Worm (Caenorhabditis elegans): ENCODE measurements around the gene ugt-54.

Gene ugt-54

ce11 chrIV:10771296-10771695, 9.8 kb downstream of the ugt-54 start:
- no peak for TF ChIP-seq elt-3 (tag; optimal IDR thresholded peaks at IDR 0.05)
- TF ChIP-seq sem-2 (GFP tag; optimal IDR thresholded peaks at IDR 0.05) = no peak
- no peak for TF ChIP-seq lin-32 (GFP tag; optimal IDR thresholded peaks at IDR 0.05)
- TF ChIP-seq nhr-12 (tag; optimal IDR thresholded peaks at IDR 0.05) = no peak
- no peak for TF ChIP-seq flh-1 (GFP tag; optimal IDR thresholded peaks at IDR 0.05)
- TF ChIP-seq pha-4 (tag; optimal IDR thresholded peaks at IDR 0.05) = no peak
- TF ChIP-seq sptf-1 (tag; optimal IDR thresholded peaks at IDR 0.05) = no peak
- no peak for TF ChIP-seq lsy-2 (tag; optimal IDR thresholded peaks at IDR 0.05)
- no peak for TF ChIP-seq nhr-76 (tag; optimal IDR thresholded peaks at IDR 0.05)
- TF ChIP-seq unc-120 (tag; optimal IDR thresholded peaks at IDR 0.05; ENCODE audit: poor library complexity, severe bottlenecking) = no peak

- TF ChIP-seq blmp-1 (tag; optimal IDR thresholded peaks at IDR 0.05) = no peak
- no peak for TF ChIP-seq ceh-43 (GFP tag; optimal IDR thresholded peaks at IDR 0.05)
- no peak for TF ChIP-seq snpc-4 (tag; optimal IDR thresholded peaks at IDR 0.05)
- TF ChIP-seq mab-5 (tag; optimal IDR thresholded peaks at IDR 0.05) = no peak
- TF ChIP-seq zip-8 (tag; optimal IDR thresholded peaks at IDR 0.05) = no peak
- TF ChIP-seq ceh-39 (tag; optimal IDR thresholded peaks at IDR 0.05) = no peak
- no peak for TF ChIP-seq elt-3 (tag; optimal IDR thresholded peaks at IDR 0.05)
- TF ChIP-seq M03D4.4 (tag; optimal IDR thresholded peaks at IDR 0.05) = no peak
- TF ChIP-seq ztf-11 (tag; optimal IDR thresholded peaks at IDR 0.05) = no peak
- TF ChIP-seq drap-1 (GFP tag; optimal IDR thresholded peaks at IDR 0.05) = no peak
- no peak for TF ChIP-seq unc-39 (tag; optimal IDR thresholded peaks at IDR 0.05)
- TF ChIP-seq sem-2 (GFP tag; optimal IDR thresholded peaks at IDR 0.05) = no peak
- TF ChIP-seq unc-120 (tag; optimal IDR thresholded peaks at IDR 0.05; ENCODE audit: poor library complexity, severe bottlenecking) = no peak
- TF ChIP-seq unc-62 (GFP tag; optimal IDR thresholded peaks at IDR 0.05) = no peak
- no peak for TF ChIP-seq sptf-1 (tag; optimal IDR thresholded peaks at IDR 0.05)
- no peak for TF ChIP-seq nhr-12 (tag; optimal IDR thresholded peaks at IDR 0.05)
- TF ChIP-seq ham-2 (GFP tag; optimal IDR thresholded peaks at IDR 0.05) = no peak
These were observed 12.3 kb downstream of the ugt-54 start, which contains the start of gene inpp-1 for ce11 chrIV:10773811-10774210. Gene inpp-1, minus strand, starts transcription at chrIV:10773911.

ce11 chrIV:10777076-10777475, 15.6 kb downstream of the ugt-54 start:
- no peak for TF ChIP-seq lin-13 (tag; optimal IDR thresholded peaks at IDR 0.05)
- TF ChIP-seq nhr-2 (tag; optimal IDR thresholded peaks at IDR 0.05) = no peak
- TF ChIP-seq ceh-39 (tag; optimal IDR thresholded peaks at IDR 0.05) = no peak
- TF ChIP-seq ham-2 (GFP tag; optimal IDR thresholded peaks at IDR 0.05) = no peak
- no peak for TF ChIP-seq flh-1 (GFP tag; optimal IDR thresholded peaks at IDR 0.05)
- no peak for TF ChIP-seq M03D4.4 (tag; optimal IDR thresholded peaks at IDR 0.05)
- TF ChIP-seq cnd-1 (tag; optimal IDR thresholded peaks at IDR 0.05) = no peak
- no peak for TF ChIP-seq blmp-1 (tag; optimal IDR thresholded peaks at IDR 0.05)
- TF ChIP-seq mab-5 (tag; optimal IDR thresholded peaks at IDR 0.05) = no peak
- no peak for TF ChIP-seq bed-3 (GFP tag; optimal IDR thresholded peaks at IDR 0.05)
- no peak for TF ChIP-seq snpc-4 (tag; optimal IDR thresholded peaks at IDR 0.05)
- TF ChIP-seq nhr-28 (tag; optimal IDR thresholded peaks at IDR 0.05) = no peak

ce11 chrIV:10777600-10777999, 16.1 kb downstream of the ugt-54 start:
- TF ChIP-seq zip-8 (tag; optimal IDR thresholded peaks at IDR 0.05) = peak; percentile 99
- no peak for TF ChIP-seq sem-2 (GFP tag; optimal IDR thresholded peaks at IDR 0.05)
- TF ChIP-seq pha-4 (tag; optimal IDR thresholded peaks at IDR 0.05) = no peak
- no peak for TF ChIP-seq ceh-39 (tag; optimal IDR thresholded peaks at IDR 0.05)
- no peak for TF ChIP-seq M03D4.4 (tag; optimal IDR thresholded peaks at IDR 0.05)
- TF ChIP-seq unc-62 (GFP tag; optimal IDR thresholded peaks at IDR 0.05) = no peak
- no peak for TF ChIP-seq nhr-12 (tag; optimal IDR thresholded peaks at IDR 0.05)
- TF ChIP-seq bed-3 (GFP tag; optimal IDR thresholded peaks at IDR 0.05) = no peak

- no peak for TF ChIP-seq ces-1 (GFP tag; optimal IDR thresholded peaks at IDR 0.05)
- TF ChIP-seq elt-3 (tag; optimal IDR thresholded peaks at IDR 0.05) = no peak
- no peak for TF ChIP-seq ztf-11 (tag; optimal IDR thresholded peaks at IDR 0.05)
- TF ChIP-seq sem-2 (GFP tag; optimal IDR thresholded peaks at IDR 0.05) = no peak
- no peak for TF ChIP-seq bed-3 (GFP tag; optimal IDR thresholded peaks at IDR 0.05)
- no peak for TF ChIP-seq ceh-39 (tag; optimal IDR thresholded peaks at IDR 0.05)
- TF ChIP-seq nhr-76 (tag; optimal IDR thresholded peaks at IDR 0.05) = no peak
- TF ChIP-seq hlh-1 (tag; optimal IDR thresholded peaks at IDR 0.05) = no peak
These were observed 17.1 kb downstream of the ugt-54 start for ce11 chrIV:10778582-10778981.

- TF ChIP-seq mls-2 (tag; optimal IDR thresholded peaks at IDR 0.05) (no peak), pha-4 (tag; optimal IDR thresholded peaks at IDR 0.05) (no peak), nhr-2 (tag; optimal IDR thresholded peaks at IDR 0.05) (no peak), bed-3 (GFP tag; optimal IDR thresholded peaks at IDR 0.05) (no peak), M03D4.4 (tag; optimal IDR thresholded peaks at IDR 0.05) (no peak), zip-8 (tag; optimal IDR thresholded peaks at IDR 0.05) (no peak), drap-1 (GFP tag; optimal IDR thresholded peaks at IDR 0.05) (no peak), nhr-237 (tag; optimal IDR thresholded peaks at IDR 0.05) (no peak), lin-13 (tag; optimal IDR thresholded peaks at IDR 0.05) (no peak)
These were observed 17.8 kb downstream of the ugt-54 start for ce11 chrIV:10779328-10779727.
